Fruit fly (Drosophila melanogaster) S2 (cell line): ENCODE results near the gene edin.

Source experiments
- CG8478 ChIP-seq: fragments of >200 bp; optimal IDR thresholded peaks from 2 replicates; lab custom pipeline; 2018
- CTCF ChIP-seq, 2 experiments: fragments of >200 bp; optimal IDR thresholded peaks; 2 replicates each; lab custom pipeline; 2018

dm6 chr3L:17496871-17497492 lies 2.3 kb downstream of the edin start:
- TF ChIP-seq CG8478 (lab: Kevin White, UChicago) (no peak), CTCF (optimal IDR thresholded peaks at IDR 0.05; lab: Kevin White, UChicago) (no peak)
